Worm (Caenorhabditis elegans) whole organism, L4 larva: ENCODE measurements around the gene phb-2.
A peak's percentile ranks its signal among the peaks of the same experiment; 100 is the strongest.

Experiments used
- T26A8.4 ChIP-seq: fragments of 200-800 bp; sonication (Bioruptor generic); IDR thresholded peaks from 2 replicates; pipeline ENCODE4 v1.3.6; 2022; ENCODE audit warnings: missing genetic modification characterization, missing compliant biosample characterization
- Y105C5A.15 ChIP-seq: fragments of 200-800 bp; sonication (Bioruptor generic); IDR thresholded peaks from 2 replicates; pipeline ENCODE4 v1.3.6; 2022; ENCODE audit warnings: missing genetic modification characterization, missing compliant biosample characterization
- ZK337.2 ChIP-seq: fragments of 200-800 bp; sonication (Bioruptor generic); IDR thresholded peaks from 2 replicates; pipeline ENCODE4 v1.3.6; 2022; ENCODE audit warnings: missing genetic modification reagents, missing genetic modification characterization, missing compliant biosample characterization
- ZK546.5 ChIP-seq, 2 experiments: sonication (generic microtip); optimal IDR thresholded peaks; 2 replicates each; lab custom pipeline; 2017; ENCODE audit warnings: missing biosample characterization in 2 of 2, missing genetic modification characterization in 2 of 2
- aha-1 ChIP-seq: fragments of 150-350 bp; peaks from one replicate; lab custom pipeline; 2014; ENCODE audit warnings: missing biosample characterization, missing genetic modification characterization
- aly-2 ChIP-seq: sonication (generic microtip); optimal IDR thresholded peaks from 2 replicates; lab custom pipeline; 2018; ENCODE audit warnings: missing biosample characterization, missing genetic modification characterization
- ama-1 ChIP-seq: fragments of 150-350 bp; optimal IDR thresholded peaks from 2 replicates; lab custom pipeline; 2014; ENCODE audit warnings: inconsistent platforms, mixed read lengths
- arid-1 ChIP-seq: fragments of 200-800 bp; sonication (Bioruptor generic); conservative IDR thresholded peaks from 2 replicates; pipeline ENCODE4 v1.3.6; 2022; ENCODE audit warnings: missing genetic modification reagents, missing genetic modification characterization, missing compliant biosample characterization
- ces-1 ChIP-seq: fragments of 150-350 bp; sonication (generic microtip); optimal IDR thresholded peaks from 4 replicates; lab custom pipeline; 2014; ENCODE audit warnings: missing biosample characterization, missing genetic modification reagents, missing genetic modification characterization
- daf-12 ChIP-seq: fragments of 150-350 bp; optimal IDR thresholded peaks from 2 replicates; lab custom pipeline; 2014; ENCODE audit warnings: missing biosample characterization, missing genetic modification reagents, missing genetic modification characterization
- daf-16 ChIP-seq, 3 experiments: sonication (generic microtip); optimal IDR thresholded peaks; 2 replicates each; lab custom pipeline; 2016 to 2017; ENCODE audit warnings: missing genetic modification characterization in 3 of 3, missing genetic modification reagents in 3 of 3, mild to moderate bottlenecking in 2 of 3, missing compliant biosample characterization in 2 of 3, missing biosample characterization in 1 of 3, moderate library complexity in 1 of 3
- dve-1 ChIP-seq: sonication (generic microtip); optimal IDR thresholded peaks from 2 replicates; lab custom pipeline; 2017; ENCODE audit warnings: antibody characterized with exemption, mild to moderate bottlenecking, missing genetic modification characterization, missing compliant biosample characterization; ENCODE audit not compliant: insufficient read depth
- egl-27 ChIP-seq: sonication (generic microtip); optimal IDR thresholded peaks from 3 replicates; lab custom pipeline; 2017; ENCODE audit warnings: missing biosample characterization, missing genetic modification reagents, missing genetic modification characterization
- egl-43 ChIP-seq: fragments of 200-800 bp; sonication (Bioruptor generic); IDR thresholded peaks from 2 replicates; pipeline ENCODE4 v1.3.6; 2022; ENCODE audit warnings: missing genetic modification reagents, missing genetic modification characterization, missing compliant biosample characterization
- fkh-10 ChIP-seq: fragments of 150-350 bp; optimal IDR thresholded peaks from 2 replicates; lab custom pipeline; 2014; ENCODE audit warnings: missing biosample characterization, missing genetic modification reagents, missing genetic modification characterization
- hlh-11 ChIP-seq: fragments of 200-800 bp; sonication (Bioruptor generic); optimal IDR thresholded peaks from 2 replicates; lab custom pipeline; 2018; ENCODE audit warnings: mild to moderate bottlenecking, missing genetic modification characterization, missing compliant biosample characterization
- hlh-30 ChIP-seq: sonication (generic microtip); optimal IDR thresholded peaks from 2 replicates; lab custom pipeline; 2017; ENCODE audit warnings: antibody characterized with exemption, mild to moderate bottlenecking, missing genetic modification characterization, missing compliant biosample characterization; ENCODE audit not compliant: insufficient read depth
- hmg-1.1 ChIP-seq: fragments of 200-800 bp; sonication (Bioruptor generic); IDR thresholded peaks from 2 replicates; pipeline ENCODE4 v1.3.6; 2022; ENCODE audit warnings: missing genetic modification reagents, missing genetic modification characterization, missing compliant biosample characterization
- lin-13 ChIP-seq: fragments of 150-350 bp; optimal IDR thresholded peaks from 2 replicates; lab custom pipeline; 2014; ENCODE audit warnings: missing biosample characterization, missing genetic modification reagents, missing genetic modification characterization
- lin-15B ChIP-seq: fragments of 150-350 bp; sonication (generic microtip); optimal IDR thresholded peaks from 3 replicates; lab custom pipeline; 2014; ENCODE audit warnings: missing biosample characterization, missing genetic modification characterization
- lin-29 ChIP-seq: fragments of 200-800 bp; sonication (Bioruptor generic); IDR thresholded peaks from 2 replicates; pipeline ENCODE4 v1.3.6; 2022; ENCODE audit warnings: missing genetic modification reagents, missing genetic modification characterization, missing compliant biosample characterization
- lin-38 ChIP-seq: fragments of 200-800 bp; sonication (Bioruptor generic); IDR thresholded peaks from 2 replicates; pipeline ENCODE4 v1.3.6; 2022; ENCODE audit warnings: missing genetic modification reagents, missing genetic modification characterization, missing compliant biosample characterization
- madf-9 ChIP-seq: fragments of 200-800 bp; sonication (Bioruptor generic); conservative IDR thresholded peaks from 2 replicates; pipeline ENCODE4 v1.3.6; 2022; ENCODE audit warnings: missing genetic modification reagents, missing genetic modification characterization, missing compliant biosample characterization
- mdl-1 ChIP-seq, 2 experiments: fragments of 150-350 bp in 1 of 2; sonication (generic microtip) in 1 of 2; optimal IDR thresholded peaks; 2 replicates each; lab custom pipeline; 2014 to 2017; ENCODE audit warnings: missing biosample characterization in 2 of 2, missing genetic modification characterization in 2 of 2
- mes-2 ChIP-seq: sonication (generic microtip); optimal IDR thresholded peaks from 2 replicates; lab custom pipeline; 2016; ENCODE audit warnings: missing genotype, mild to moderate bottlenecking, missing genetic modification characterization, missing compliant biosample characterization; ENCODE audit not compliant: poor library complexity, severe bottlenecking
- mxl-2 ChIP-seq: fragments of 200-800 bp; sonication (Bioruptor generic); conservative IDR thresholded peaks from 2 replicates; pipeline ENCODE4 v1.3.6; 2022; ENCODE audit warnings: missing genetic modification reagents, missing genetic modification characterization, missing compliant biosample characterization
- nhr-10 ChIP-seq: fragments of 150-350 bp; optimal IDR thresholded peaks from 2 replicates; lab custom pipeline; 2014; ENCODE audit warnings: missing biosample characterization, missing genetic modification characterization
- nhr-111 ChIP-seq: fragments of 200-800 bp; sonication (Bioruptor generic); optimal IDR thresholded peaks from 2 replicates; lab custom pipeline; 2018; ENCODE audit warnings: mild to moderate bottlenecking, missing genetic modification characterization, missing compliant biosample characterization
- nhr-28 ChIP-seq: fragments of 150-350 bp; optimal IDR thresholded peaks from 2 replicates; lab custom pipeline; 2014; ENCODE audit warnings: missing biosample characterization, missing genetic modification characterization
- nhr-42 ChIP-seq: fragments of 200-800 bp; sonication (Bioruptor generic); IDR thresholded peaks from 2 replicates; pipeline ENCODE4 v1.3.6; 2022; ENCODE audit warnings: missing genetic modification characterization, missing compliant biosample characterization
- nhr-48 ChIP-seq: sonication (generic microtip); optimal IDR thresholded peaks from 2 replicates; lab custom pipeline; 2016; ENCODE audit warnings: mild to moderate bottlenecking, missing genetic modification characterization, missing compliant biosample characterization
- nhr-6 ChIP-seq: fragments of 150-350 bp; optimal IDR thresholded peaks from 2 replicates; lab custom pipeline; 2014; ENCODE audit warnings: missing biosample characterization, missing genetic modification characterization
- nhr-77 ChIP-seq: fragments of 150-350 bp; optimal IDR thresholded peaks from 2 replicates; lab custom pipeline; 2014; ENCODE audit warnings: missing biosample characterization, missing genetic modification characterization
- pqm-1 ChIP-seq: sonication (generic microtip); optimal IDR thresholded peaks from 2 replicates; lab custom pipeline; 2017; ENCODE audit warnings: missing biosample characterization, missing genetic modification characterization
- skn-1 ChIP-seq: fragments of 150-350 bp; optimal IDR thresholded peaks from 2 replicates; lab custom pipeline; 2014; ENCODE audit warnings: missing biosample characterization, missing genetic modification characterization
- spr-1 ChIP-seq: sonication (generic microtip); optimal IDR thresholded peaks from 2 replicates; lab custom pipeline; 2016; ENCODE audit warnings: mild to moderate bottlenecking, missing genetic modification characterization, missing compliant biosample characterization
- spr-3 ChIP-seq: fragments of 200-800 bp; sonication (Bioruptor generic); optimal IDR thresholded peaks from 2 replicates; lab custom pipeline; 2018; ENCODE audit warnings: mild to moderate bottlenecking, missing genetic modification characterization, missing compliant biosample characterization
- unc-62 ChIP-seq, 3 experiments: fragments of 150-350 bp in 1 of 3; sonication (generic microtip); optimal IDR thresholded peaks in 2 of 3; peaks in 1 of 3; 1 replicate in 1 of 3; 2 replicates in 2 of 3; lab custom pipeline; 2014 to 2017; ENCODE audit warnings: missing biosample characterization in 3 of 3, missing genetic modification characterization in 3 of 3, missing genetic modification reagents in 3 of 3, missing genotype in 1 of 3
- vab-7 ChIP-seq: fragments of 200-800 bp; sonication (Bioruptor generic); IDR thresholded peaks from 2 replicates; pipeline ENCODE4 v1.3.6; 2022; ENCODE audit warnings: missing genetic modification reagents, missing genetic modification characterization, missing compliant biosample characterization
- ztf-7 ChIP-seq: fragments of 150-350 bp; optimal IDR thresholded peaks from 2 replicates; lab custom pipeline; 2014; ENCODE audit warnings: missing biosample characterization, missing genetic modification characterization

phb-2 gene

DNA sequence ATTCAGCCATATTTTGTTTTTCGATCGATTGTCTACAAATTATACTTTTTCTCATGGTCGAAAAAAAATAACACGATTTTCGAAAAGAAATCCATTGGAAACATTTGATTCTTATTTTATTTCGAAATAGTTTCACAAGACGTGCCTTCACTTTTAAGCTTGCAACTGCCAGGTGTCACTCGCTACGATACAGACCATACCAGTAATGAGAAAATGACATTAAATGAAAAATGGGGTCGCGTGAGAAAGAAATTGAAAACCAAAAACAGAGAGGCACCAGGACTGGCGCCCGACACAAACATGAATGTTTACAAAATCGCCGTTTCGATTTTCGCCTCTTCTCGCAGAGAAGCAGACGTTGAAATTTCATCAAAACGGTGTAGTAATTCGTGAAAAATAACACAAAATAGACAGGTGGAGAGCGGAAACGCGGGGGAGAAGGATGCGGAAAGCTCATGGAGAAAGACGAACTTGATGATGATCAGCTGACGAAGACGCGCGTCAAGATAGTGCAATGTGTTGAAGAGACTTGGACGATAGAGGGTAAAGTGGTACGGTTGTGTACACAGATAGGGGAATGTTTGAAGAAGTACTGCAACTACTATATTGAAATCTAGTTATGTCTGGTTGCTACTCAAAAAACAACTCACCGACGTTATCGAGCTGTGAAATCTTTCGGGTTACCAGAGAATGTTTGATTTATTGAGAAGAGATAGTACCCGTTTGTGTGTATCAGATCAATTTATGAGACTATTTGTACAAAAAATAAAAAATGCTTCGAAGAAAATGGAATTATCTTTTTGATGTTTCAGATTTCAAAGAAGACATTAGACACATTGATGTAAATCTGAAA lies 14.9 kb upstream of the phb-2 start:
- peak in 1 of 2 experiments; percentile 44 for TF ChIP-seq daf-16 (GFP tag; optimal IDR thresholded peaks at IDR 0.05; lab: Kevin White, UChicago)
- TF ChIP-seq daf-16 (tag; optimal IDR thresholded peaks at IDR 0.05; lab: Kevin White, UChicago) = peak; percentile 65
- no peak for TF ChIP-seq aha-1 (tag; lab: Kevin White, UChicago)
- peak; percentile 49 for TF ChIP-seq nhr-6
- peak; percentile 59 for TF ChIP-seq hlh-11
- peak; percentile 49; the same call in 1 of the 2 replicates for TF ChIP-seq madf-9 (GFP tag; lab: Robert Waterston, UW)
- TF ChIP-seq lin-38 (GFP tag; lab: Robert Waterston, UW) = no peak
- peak; percentile 32; the same call in 1 of the 2 replicates for TF ChIP-seq hmg-1.1
- peak in 1 of 2 experiments; percentile 27 for TF ChIP-seq mdl-1 (tag; optimal IDR thresholded peaks at IDR 0.05; lab: Kevin White, UChicago)
- peak in 1 of 2 experiments; percentile 60 for TF ChIP-seq unc-62 (GFP tag; optimal IDR thresholded peaks at IDR 0.05 in 1 of 2; lab: Kevin White, UChicago)
- no peak for TF ChIP-seq unc-62 (tag; optimal IDR thresholded peaks at IDR 0.05; lab: Kevin White, UChicago)
- peak; percentile 49 for TF ChIP-seq hlh-30 (tag; lab: Kevin White, UChicago)

ce11 chrII:6241758-6242157 lies 9.5 kb upstream of the phb-2 start, which contains the start of gene T24H7.8:
Gene T24H7.8 (plus strand): TSS chrII:6242058.
- TF ChIP-seq Y105C5A.15 (GFP tag; lab: Robert Waterston, UW) (no peak), lin-13 (GFP tag; lab: Kevin White, UChicago) (no peak), vab-7 (no peak), nhr-42 (no peak), egl-27 (tag; lab: Kevin White, UChicago) (no peak), mes-2 (tag; lab: Kevin White, UChicago) (no peak), skn-1 (no peak), T26A8.4 (GFP tag; lab: Robert Waterston, UW) (no peak), ZK546.5 (tag; optimal IDR thresholded peaks at IDR 0.05; lab: Kevin White, UChicago) (no peak), arid-1 (GFP tag; lab: Robert Waterston, UW) (no peak), lin-15B (tag; lab: Kevin White, UChicago) (no peak), spr-1 (tag; lab: Kevin White, UChicago) (no peak), nhr-10 (tag; lab: Kevin White, UChicago) (no peak), spr-3 (GFP tag; lab: Kevin White, UChicago) (no peak), nhr-77 (tag; lab: Kevin White, UChicago) (no peak), daf-12 (no peak), ztf-7 (tag; lab: Kevin White, UChicago) (no peak), ces-1 (GFP tag; lab: Kevin White, UChicago) (no peak), daf-16 (GFP tag; optimal IDR thresholded peaks at IDR 0.05; lab: Kevin White, UChicago) (no peak), daf-16 (tag; optimal IDR thresholded peaks at IDR 0.05; lab: Kevin White, UChicago) (no peak), ama-1 (lab: Kevin White, UChicago) (no peak)
- TF ChIP-seq, all 104 proteins: peak for 0

- no peak for TF ChIP-seq lin-29
- peak; percentile 81 for TF ChIP-seq nhr-28 (tag; lab: Kevin White, UChicago)
- no peak for TF ChIP-seq lin-38 (GFP tag; lab: Robert Waterston, UW)
- no peak for TF ChIP-seq nhr-48 (tag; lab: Kevin White, UChicago)
- TF ChIP-seq nhr-42 = no peak
- TF ChIP-seq aly-2 = no peak
- no peak for TF ChIP-seq Y105C5A.15 (GFP tag; lab: Robert Waterston, UW)
- no peak for TF ChIP-seq nhr-111
- TF ChIP-seq aha-1 (tag; lab: Kevin White, UChicago) = peak; percentile 14
- TF ChIP-seq nhr-10 (tag; lab: Kevin White, UChicago) = no peak
- peak; percentile 89 for TF ChIP-seq pqm-1 (tag; lab: Kevin White, UChicago)
- peak; percentile 12 for TF ChIP-seq dve-1 (tag; lab: Kevin White, UChicago)
- TF ChIP-seq nhr-6 = peak; percentile 24
- TF ChIP-seq fkh-10 = no peak
- TF ChIP-seq spr-1 (tag; lab: Kevin White, UChicago) = no peak
- no peak for TF ChIP-seq daf-12
- no peak for TF ChIP-seq egl-43 (GFP tag; lab: Robert Waterston, UW)
- TF ChIP-seq mxl-2 (GFP tag; lab: Robert Waterston, UW) = no peak
- no peak for TF ChIP-seq ZK337.2 (GFP tag; lab: Robert Waterston, UW)
These were observed 7.0 kb upstream of the phb-2 start, which contains the start of gene tat-4 for ce11 chrII:6244171-6244570. Gene tat-4 (minus strand): TSS chrII:6244287.
